Worm (Caenorhabditis elegans) whole organism, L4/young adult: ENCODE data around the gene F35D11.1.

Experiments
- W03F9.2 ChIP-seq: fragments of 150-350 bp; optimal IDR thresholded peaks from 2 replicates; lab custom pipeline; 2014; ENCODE audit warnings: missing biosample characterization, missing genetic modification characterization
- him-1 ChIP-seq: sonication (generic microtip); optimal IDR thresholded peaks from 2 replicates; lab custom pipeline; 2016; ENCODE audit warnings: missing genotype, missing genetic modification reagents, missing genetic modification characterization, missing compliant biosample characterization

DNA sequence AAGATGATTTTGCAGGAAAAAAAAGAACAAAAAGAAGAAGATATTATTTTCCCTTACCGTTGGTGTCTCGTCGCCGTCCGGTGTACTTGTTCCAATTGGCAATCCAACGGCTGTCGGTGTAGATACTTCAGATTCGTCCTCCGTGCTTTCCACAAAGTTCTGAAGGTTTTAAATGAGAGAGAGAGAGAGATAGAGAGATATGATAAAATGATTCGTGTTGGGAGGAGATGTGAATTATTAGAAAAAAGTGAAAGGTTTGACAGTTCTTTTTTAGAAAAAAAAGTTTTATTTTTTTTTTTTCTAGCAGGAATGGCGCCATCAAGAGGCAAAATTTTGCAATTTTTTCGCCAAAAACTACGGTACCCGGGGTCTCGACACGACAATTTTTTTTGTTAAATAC is 26.4 kb upstream of the F35D11.1 start:
- TF ChIP-seq W03F9.2 (tag; lab: Kevin White, UChicago) (no peak), him-1 (no peak)
